Worm (Caenorhabditis elegans) whole organism, midembryonic: Measurements from ENCODE around the gene rrf-3.

Experiments used
- T22C8.4 ChIP-seq: fragments of 200-800 bp; sonication (Bioruptor generic); IDR thresholded peaks from 2 replicates; pipeline ENCODE4 v1.3.6; 2022; ENCODE audit warnings: missing genetic modification characterization, missing compliant biosample characterization
- cog-1 ChIP-seq: sonication (generic microtip); optimal IDR thresholded peaks from 2 replicates; lab custom pipeline; 2016; ENCODE audit warnings: missing genetic modification characterization, missing compliant biosample characterization
- flt-1 ChIP-seq: fragments of 200-800 bp; sonication (Bioruptor generic); IDR thresholded peaks from 2 replicates; pipeline ENCODE4 v1.3.6; 2022; ENCODE audit warnings: missing genetic modification characterization, missing compliant biosample characterization
- klf-2 ChIP-seq: fragments of 200-800 bp; sonication (Bioruptor generic); conservative IDR thresholded peaks from 2 replicates; pipeline ENCODE4 v1.3.6; 2022; ENCODE audit warnings: missing genetic modification reagents, missing genetic modification characterization, missing compliant biosample characterization
- med-1 ChIP-seq: sonication (generic microtip); optimal IDR thresholded peaks from 2 replicates; lab custom pipeline; 2017; ENCODE audit warnings: missing genetic modification characterization, mild to moderate bottlenecking, missing compliant biosample characterization, antibody characterized with exemption, missing genetic modification reagents; ENCODE audit not compliant: insufficient read depth
- ref-1 ChIP-seq: fragments of 200-800 bp; sonication (Bioruptor generic); conservative IDR thresholded peaks from 2 replicates; pipeline ENCODE4 v1.3.6; 2022; ENCODE audit warnings: missing genetic modification reagents, missing genetic modification characterization, missing compliant biosample characterization
- tab-1 ChIP-seq: fragments of 200-800 bp; sonication (Bioruptor generic); IDR thresholded peaks from 2 replicates; pipeline ENCODE4 v1.3.6; 2022; ENCODE audit warnings: missing genetic modification characterization, missing compliant biosample characterization
- ztf-23 ChIP-seq: fragments of 200-800 bp; sonication (Bioruptor generic); IDR thresholded peaks from 2 replicates; pipeline ENCODE4 v1.3.6; 2022; ENCODE audit warnings: missing genetic modification reagents, missing genetic modification characterization, missing compliant biosample characterization
- ztf-29 ChIP-seq: fragments of 200-800 bp; sonication (Bioruptor generic); IDR thresholded peaks from 2 replicates; pipeline ENCODE4 v1.3.6; 2022; ENCODE audit warnings: missing genetic modification reagents, missing genetic modification characterization, missing compliant biosample characterization

DNA sequence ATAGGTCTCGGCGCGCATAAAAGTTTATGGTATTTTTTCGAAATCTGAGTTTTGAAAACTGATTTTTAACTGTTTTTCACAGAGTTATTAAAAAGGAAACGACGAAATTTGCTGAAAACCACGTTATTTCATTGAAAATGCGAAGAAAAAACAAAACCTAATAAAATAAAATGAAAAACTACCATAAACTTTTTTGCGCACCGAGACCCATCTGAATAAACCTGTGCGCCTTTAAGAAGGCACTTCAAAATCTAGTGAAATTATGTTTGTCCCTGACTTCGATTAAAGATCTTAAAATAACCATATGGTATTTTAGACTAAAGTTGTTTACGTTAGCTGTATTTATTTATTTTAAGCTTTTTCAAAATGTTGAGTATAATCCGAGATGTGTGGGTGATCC, 34.5 kb upstream of the rrf-3 start:
- TF ChIP-seq tab-1 (GFP tag; lab: Robert Waterston, UW), result no peak
- no peak for TF ChIP-seq flt-1
- TF ChIP-seq ref-1 (GFP tag; lab: Robert Waterston, UW), result no peak
- TF ChIP-seq T22C8.4 (GFP tag; lab: Robert Waterston, UW), result no peak
- TF ChIP-seq klf-2 (GFP tag; lab: Robert Waterston, UW), result no peak
- TF ChIP-seq ztf-23 (GFP tag; lab: Robert Waterston, UW), result no peak
- no peak for TF ChIP-seq ztf-29 (GFP tag; lab: Robert Waterston, UW)
- TF ChIP-seq cog-1 (tag; lab: Kevin White, UChicago), result no peak
- TF ChIP-seq med-1 (GFP tag; lab: Kevin White, UChicago), result no peak
